Fruit fly (Drosophila melanogaster): ENCODE results near the gene CG11029.

DNA sequence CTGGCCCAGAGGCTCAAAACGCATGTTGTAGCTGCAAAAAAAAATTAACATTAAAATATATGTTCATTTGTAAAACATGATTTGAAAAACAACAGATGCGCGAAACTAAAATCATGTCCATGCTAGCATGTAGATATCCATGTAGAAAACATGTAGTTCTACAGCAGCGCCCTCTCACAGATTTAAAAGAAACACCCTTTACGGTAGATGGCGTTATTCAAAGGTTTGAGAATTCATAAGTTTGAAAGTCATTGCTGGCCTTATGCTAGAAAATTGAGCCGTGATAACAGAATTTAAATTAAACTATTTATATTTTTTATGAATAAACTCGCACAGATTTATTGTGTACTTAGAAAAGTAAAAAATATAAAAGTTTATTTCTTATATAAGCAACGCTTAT is 25.2 kb downstream of the CG11029 start:
- TF ChIP-seq jumu (GFP tag; optimal IDR thresholded peaks at IDR 0.05) (no peak), gem (tag; optimal IDR thresholded peaks at IDR 0.05) (no peak), CG10959 (GFP tag; IDR thresholded peaks at IDR 0.05) (no peak)

All from whole organism, embryonic.